Fruit fly (Drosophila melanogaster): ENCODE results near the gene CG33003.

CG33003 gene

DNA sequence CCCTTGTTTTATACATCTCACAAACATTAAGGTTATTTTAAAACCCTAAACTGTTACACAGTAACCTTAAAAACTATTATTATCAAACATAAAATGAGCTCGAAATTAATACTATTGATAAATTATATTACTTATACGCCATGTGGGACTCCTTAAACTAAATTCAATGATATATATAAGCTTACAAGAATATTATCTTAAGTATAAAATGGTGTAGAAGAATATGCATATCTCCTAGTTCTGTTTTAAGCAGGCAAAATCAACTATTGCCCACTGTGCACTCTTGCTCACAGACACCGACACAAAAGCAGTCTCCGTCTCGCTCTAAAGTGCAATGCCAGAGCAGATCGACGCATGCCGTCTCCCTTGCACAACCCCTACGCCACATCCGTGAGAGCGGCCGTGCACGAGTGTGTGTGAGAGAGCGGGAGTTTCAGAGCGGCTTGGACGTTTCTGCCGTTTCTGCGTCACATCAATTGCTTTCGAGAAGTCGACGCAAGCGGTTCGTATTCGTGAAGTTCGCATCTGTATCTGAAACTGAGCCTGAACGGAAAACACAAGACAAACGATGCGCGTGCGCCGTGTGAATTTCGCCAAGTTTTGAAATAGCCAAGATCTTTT lies 29.1 kb upstream of the CG33003 start (continued):
- TF ChIP-seq fd64A (GFP tag; optimal IDR thresholded peaks at IDR 0.05) = no peak
- no peak for TF ChIP-seq CG2889 (GFP tag; IDR thresholded peaks at IDR 0.05)
- peak; percentile 63 for TF ChIP-seq CG30403 (GFP tag; optimal IDR thresholded peaks at IDR 0.05)
- TF ChIP-seq Dp (GFP tag; optimal IDR thresholded peaks at IDR 0.05) = no peak
- peak; percentile 51; the same call in 2 of the 3 replicates for TF ChIP-seq CG6791 (GFP tag; IDR thresholded peaks at IDR 0.05; ENCODE audit: partially characterized antibody)
- TF ChIP-seq tgo (GFP tag; IDR thresholded peaks at IDR 0.05) = peak; percentile 38; the same call in 2 of the 3 replicates
- TF ChIP-seq CG12219 (GFP tag; optimal IDR thresholded peaks at IDR 0.05) = peak; percentile 38
- peak; percentile 66 for TF ChIP-seq Nf-YB (GFP tag; optimal IDR thresholded peaks at IDR 0.05)
- peak; percentile 97 for TF ChIP-seq CG8478 (optimal IDR thresholded peaks at IDR 0.05)
- TF ChIP-seq Asciz (GFP tag; optimal IDR thresholded peaks at IDR 0.05) = peak; percentile 7
- peak; percentile 22 for TF ChIP-seq CG10543 (GFP tag; optimal IDR thresholded peaks at IDR 0.05)
- TF ChIP-seq slbo (GFP tag; IDR thresholded peaks at IDR 0.05) = 0 out of 2 replicates have a peak, but pooled peaks have one; percentile 8
- TF ChIP-seq unc-4 (GFP tag; IDR thresholded peaks at IDR 0.05; ENCODE audit: partially characterized antibody) = no peak
- TF ChIP-seq lov (optimal IDR thresholded peaks at IDR 0.05) = peak; percentile 20
- 0 out of 3 replicates have a peak, but pooled peaks have one; percentile 7 for TF ChIP-seq lov (GFP tag; IDR thresholded peaks at IDR 0.05)
- no peak for TF ChIP-seq CG33213 (GFP tag; optimal IDR thresholded peaks at IDR 0.05)
- peak; percentile 23 to 67 for TF ChIP-seq tll (GFP tag; optimal IDR thresholded peaks at IDR 0.05)
- TF ChIP-seq CG11398 (GFP tag; optimal IDR thresholded peaks at IDR 0.05) = no peak
- TF ChIP-seq CrebB (tag; optimal IDR thresholded peaks at IDR 0.05) = peak; percentile 40
- peak; percentile 59; the same call in 1 of the 2 replicates for TF ChIP-seq CG10959 (GFP tag; IDR thresholded peaks at IDR 0.05)
- 0 out of 2 replicates have a peak, but pooled peaks have one; percentile 25 for TF ChIP-seq Adf1 (GFP tag; IDR thresholded peaks at IDR 0.05)
- no peak for TF ChIP-seq CG7372 (GFP tag; IDR thresholded peaks at IDR 0.05)
- peak; percentile 81 for TF ChIP-seq chm (GFP tag; IDR thresholded peaks at IDR 0.05)
- no peak for TF ChIP-seq CG3838 (GFP tag; optimal IDR thresholded peaks at IDR 0.05)
- TF ChIP-seq sqz (GFP tag; optimal IDR thresholded peaks at IDR 0.05) = peak; percentile 47
- no peak for TF ChIP-seq zen2 (GFP tag; IDR thresholded peaks at IDR 0.05; ENCODE audit: partially characterized antibody)
- TF ChIP-seq chif (GFP tag; optimal IDR thresholded peaks at IDR 0.05) = peak in 1 of 2 experiments; percentile 20
- no peak for TF ChIP-seq CG8089 (GFP tag; optimal IDR thresholded peaks at IDR 0.05)
- TF ChIP-seq CG11456 (GFP tag; IDR thresholded peaks at IDR 0.05) = no peak
- no peak for TF ChIP-seq otp (GFP tag; IDR thresholded peaks at IDR 0.05)
- TF ChIP-seq CG10366 (GFP tag; IDR thresholded peaks at IDR 0.05) = peak; percentile 11; the same call in 1 of the 2 replicates
- TF ChIP-seq crol (GFP tag; IDR thresholded peaks at IDR 0.05) = no peak
- TF ChIP-seq CG33557 (GFP tag; optimal IDR thresholded peaks at IDR 0.05) = peak; percentile 92
- TF ChIP-seq ro (GFP tag; IDR thresholded peaks at IDR 0.05) = no peak
- TF ChIP-seq CG7928 (GFP tag; optimal IDR thresholded peaks at IDR 0.05) = no peak
- no peak for TF ChIP-seq toy (GFP tag; IDR thresholded peaks at IDR 0.05)
- TF ChIP-seq bowl (GFP tag; IDR thresholded peaks at IDR 0.05) = no peak
- TF ChIP-seq CG4360 (GFP tag; IDR thresholded peaks at IDR 0.05) = peak; percentile 31; the same call in 1 of the 2 replicates
- no peak for TF ChIP-seq danr (GFP tag; IDR thresholded peaks at IDR 0.05)
- peak in 1 of 2 experiments; percentile 52 for TF ChIP-seq dpn (GFP tag; optimal IDR thresholded peaks at IDR 0.05)
- TF ChIP-seq cwo (GFP tag; optimal IDR thresholded peaks at IDR 0.05) = no peak
- TF ChIP-seq Optix (GFP tag; IDR thresholded peaks at IDR 0.05) = 0 out of 3 replicates have a peak, but pooled peaks have one; percentile 41
- TF ChIP-seq Rx (GFP tag; IDR thresholded peaks at IDR 0.05) = no peak
- no peak for TF ChIP-seq CG31224 (GFP tag; IDR thresholded peaks at IDR 0.05)
- peak; percentile 70 for TF ChIP-seq zen (tag; optimal IDR thresholded peaks at IDR 0.05)
- peak; percentile 75 for TF ChIP-seq CG7839 (tag; optimal IDR thresholded peaks at IDR 0.05)
- peak; percentile 82 for TF ChIP-seq D19A (tag; optimal IDR thresholded peaks at IDR 0.05)
- no peak for TF ChIP-seq Neu2 (GFP tag; optimal IDR thresholded peaks at IDR 0.05; ENCODE audit: borderline replicate concordance)
- TF ChIP-seq nau (GFP tag; optimal IDR thresholded peaks at IDR 0.05) = peak; percentile 31
- no peak for TF ChIP-seq gce (GFP tag; IDR thresholded peaks at IDR 0.05)
